Fruit fly (Drosophila melanogaster) whole organism, adult: Measurements from ENCODE around the gene Gpo3.
A peak's percentile ranks its signal among the peaks of the same experiment; 100 is the strongest.

ENCODE experiments used
- CG11617 ChIP-seq: fragments of 200-800 bp; sonication (Bioruptor generic); optimal IDR thresholded peaks from 2 replicates; lab custom pipeline; 2017; ENCODE audit warnings: mild to moderate bottlenecking, missing biosample characterization, missing genetic modification reagents, missing genetic modification characterization
- CG12768 ChIP-seq: fragments of 200-800 bp; sonication (Bioruptor generic); optimal IDR thresholded peaks from 2 replicates; lab custom pipeline; 2017; ENCODE audit warnings: missing biosample characterization, missing genetic modification characterization, mild to moderate bottlenecking, moderate library complexity, missing genetic modification reagents
- CG14711 ChIP-seq: fragments of 200-800 bp; sonication (Bioruptor generic); optimal IDR thresholded peaks from 2 replicates; lab custom pipeline; 2018; ENCODE audit warnings: missing biosample characterization, mild to moderate bottlenecking, missing genetic modification characterization, moderate library complexity
- CG1620 ChIP-seq: fragments of 200-800 bp; sonication (Bioruptor generic); optimal IDR thresholded peaks from 2 replicates; lab custom pipeline; 2016; ENCODE audit warnings: missing biosample characterization, missing genetic modification characterization
- CG33017 ChIP-seq: fragments of 200-800 bp; sonication (Bioruptor generic); optimal IDR thresholded peaks from 2 replicates; lab custom pipeline; 2018; ENCODE audit warnings: missing biosample characterization, mild to moderate bottlenecking, missing genetic modification characterization, moderate library complexity
- CG5204 ChIP-seq: fragments of 200-800 bp; sonication (Bioruptor generic); optimal IDR thresholded peaks from 2 replicates; lab custom pipeline; 2016; ENCODE audit warnings: missing biosample characterization, missing genetic modification characterization
- CG7045 ChIP-seq: fragments of 200-800 bp; sonication (Bioruptor generic); optimal IDR thresholded peaks from 2 replicates; lab custom pipeline; 2017; ENCODE audit warnings: missing biosample characterization, mild to moderate bottlenecking, missing genetic modification characterization
- CG7101 ChIP-seq: fragments of 200-800 bp; sonication (Bioruptor generic); optimal IDR thresholded peaks from 2 replicates; lab custom pipeline; 2018; ENCODE audit warnings: missing biosample characterization, mild to moderate bottlenecking, missing genetic modification characterization, moderate library complexity
- Clk ChIP-seq: fragments of 200-800 bp; sonication (Bioruptor generic); optimal IDR thresholded peaks from 2 replicates; lab custom pipeline; 2017; ENCODE audit warnings: missing biosample characterization, missing genetic modification characterization
- Crg-1 ChIP-seq: fragments of 200-800 bp; sonication (Bioruptor generic); optimal IDR thresholded peaks from 2 replicates; lab custom pipeline; 2016; ENCODE audit warnings: missing biosample characterization, missing genetic modification characterization
- Hr96 ChIP-seq: fragments of 200-800 bp; sonication (Bioruptor generic); optimal IDR thresholded peaks from 2 replicates; lab custom pipeline; 2016; ENCODE audit warnings: missing biosample characterization, missing genetic modification characterization
- Mnt ChIP-seq: fragments of 200-800 bp; sonication (Bioruptor generic); optimal IDR thresholded peaks from 2 replicates; lab custom pipeline; 2016; ENCODE audit warnings: missing biosample characterization, mild to moderate bottlenecking, missing genetic modification characterization
- bab1 ChIP-seq: fragments of 200-800 bp; sonication (Bioruptor generic); optimal IDR thresholded peaks from 3 replicates; lab custom pipeline; 2019; ENCODE audit warnings: missing biosample characterization, mild to moderate bottlenecking, missing genetic modification characterization, moderate library complexity
- cic ChIP-seq: fragments of 200-800 bp; sonication (Bioruptor generic); optimal IDR thresholded peaks from 2 replicates; lab custom pipeline; 2017; ENCODE audit warnings: missing biosample characterization, mild to moderate bottlenecking, missing genetic modification characterization, moderate library complexity
- cnc ChIP-seq, 2 experiments: fragments of >200 bp; optimal IDR thresholded peaks; 2 replicates each; lab custom pipeline; 2017
- kay ChIP-seq: fragments of 200-800 bp; sonication (Bioruptor generic); peaks from one replicate; lab custom pipeline; 2016; ENCODE audit warnings: missing biosample characterization, missing genetic modification characterization, borderline replicate concordance
- ovo ChIP-seq: fragments of 200-800 bp; sonication (Bioruptor generic); optimal IDR thresholded peaks from 2 replicates; lab custom pipeline; 2016; ENCODE audit warnings: missing biosample characterization, missing genetic modification characterization
- pad ChIP-seq: fragments of 200-800 bp; sonication (Bioruptor generic); optimal IDR thresholded peaks from 3 replicates; lab custom pipeline; 2017; ENCODE audit warnings: missing biosample characterization, missing genetic modification characterization, mild to moderate bottlenecking, moderate library complexity, missing genetic modification reagents
- tj ChIP-seq: fragments of 200-800 bp; sonication (Bioruptor generic); optimal IDR thresholded peaks from 3 replicates; lab custom pipeline; 2017; ENCODE audit warnings: missing biosample characterization, mild to moderate bottlenecking, missing genetic modification characterization, moderate library complexity
- toe ChIP-seq: fragments of 200-800 bp; sonication (Bioruptor generic); optimal IDR thresholded peaks from 2 replicates; lab custom pipeline; 2016; ENCODE audit warnings: missing biosample characterization, missing genetic modification characterization

Gene Gpo3

DNA sequence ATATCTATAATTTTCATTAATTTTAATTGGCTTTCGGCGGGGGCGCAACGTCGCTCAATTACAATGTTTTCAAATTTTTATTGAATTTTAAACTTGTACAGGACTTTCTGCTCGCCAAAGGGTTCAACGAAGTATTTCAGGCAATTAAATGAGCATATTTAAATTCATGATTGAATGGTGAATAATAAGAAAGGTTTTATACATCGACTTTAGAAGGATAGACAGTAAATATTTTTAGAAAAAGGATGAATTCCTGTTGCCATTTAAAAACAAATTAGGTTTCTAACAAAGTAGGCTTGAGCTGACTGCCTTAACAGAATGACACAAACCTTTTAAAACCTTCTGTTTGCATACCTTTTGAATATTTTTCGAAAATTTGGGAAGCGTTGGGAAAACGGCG is at the start of gene Gpo3:
Gpo3 (plus strand) TSS at position 301 of the 400 bp plus-strand sequence.
- TF ChIP-seq toe (GFP tag; lab: Kevin White, UChicago) (no peak), Mnt (no peak), cnc (optimal IDR thresholded peaks at IDR 0.05; lab: Kevin White, UChicago) (no peak), CG1620 (GFP tag; lab: Kevin White, UChicago) (no peak), CG7101 (tag; lab: Kevin White, UChicago) (no peak), kay (GFP tag; lab: Kevin White, UChicago) (no peak), CG14711 (tag; lab: Kevin White, UChicago) (no peak), pad (GFP tag; lab: Kevin White, UChicago) (no peak)

- TF ChIP-seq Hr96 (GFP tag; lab: Kevin White, UChicago): peak; percentile 4
- TF ChIP-seq bab1 (GFP tag; lab: Kevin White, UChicago): peak; percentile 30
- TF ChIP-seq ovo: no peak
These were observed 42.8 kb upstream of the Gpo3 start, which contains the start of gene CG18507 for dm6 chr2L:13665025-13665881. CG18507 (plus strand) TSS chr2L:13665525.

DNA sequence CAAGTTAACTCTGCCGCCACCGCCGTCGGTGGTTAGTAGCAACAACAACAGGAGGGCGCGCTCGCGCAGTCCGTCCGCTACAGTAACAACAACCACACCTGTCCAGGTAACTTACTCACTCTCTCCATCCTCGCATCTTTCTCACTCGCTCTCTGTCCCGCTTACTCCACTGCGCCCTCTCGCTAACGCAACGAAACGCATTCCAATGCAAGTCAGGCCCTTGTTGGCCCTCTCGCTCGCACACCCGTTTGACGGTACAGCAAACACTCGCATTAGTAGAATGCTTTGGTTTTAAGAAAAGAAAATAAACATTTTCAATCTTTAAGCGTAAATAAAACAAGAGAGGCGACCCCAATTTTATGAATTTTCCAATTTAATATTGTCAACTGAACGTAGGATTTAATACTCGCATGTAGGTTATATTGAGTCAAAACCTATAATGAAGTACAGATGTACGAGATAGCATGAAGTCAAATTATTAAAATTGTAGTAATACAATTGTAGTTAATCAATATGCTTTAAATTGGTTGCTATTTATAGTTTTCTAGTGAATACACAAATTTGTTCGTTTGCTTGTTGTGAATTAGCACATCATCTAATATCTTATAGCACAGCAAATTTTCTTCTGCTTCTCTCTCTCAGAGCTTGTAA is 41.9 kb upstream of the Gpo3 start:
- TF ChIP-seq tj (GFP tag; lab: Kevin White, UChicago): no peak
- no peak for TF ChIP-seq Hr96 (GFP tag; lab: Kevin White, UChicago)
- TF ChIP-seq toe (GFP tag; lab: Kevin White, UChicago): no peak
- TF ChIP-seq CG7101 (tag; lab: Kevin White, UChicago): no peak
- peak; percentile 20 for TF ChIP-seq CG33017
- TF ChIP-seq CG12768 (GFP tag; lab: Kevin White, UChicago): no peak
- no peak for TF ChIP-seq bab1 (GFP tag; lab: Kevin White, UChicago)

dm6 chr2L:13699057-13699456 is 9.0 kb upstream of the Gpo3 start:
- TF ChIP-seq CG11617 (GFP tag; lab: Kevin White, UChicago): no peak
- no peak for TF ChIP-seq bab1 (GFP tag; lab: Kevin White, UChicago)
- no peak for TF ChIP-seq cnc (optimal IDR thresholded peaks at IDR 0.05; lab: Kevin White, UChicago)
- TF ChIP-seq toe (GFP tag; lab: Kevin White, UChicago): no peak
- TF ChIP-seq CG5204: no peak
- no peak for TF ChIP-seq ovo

DNA sequence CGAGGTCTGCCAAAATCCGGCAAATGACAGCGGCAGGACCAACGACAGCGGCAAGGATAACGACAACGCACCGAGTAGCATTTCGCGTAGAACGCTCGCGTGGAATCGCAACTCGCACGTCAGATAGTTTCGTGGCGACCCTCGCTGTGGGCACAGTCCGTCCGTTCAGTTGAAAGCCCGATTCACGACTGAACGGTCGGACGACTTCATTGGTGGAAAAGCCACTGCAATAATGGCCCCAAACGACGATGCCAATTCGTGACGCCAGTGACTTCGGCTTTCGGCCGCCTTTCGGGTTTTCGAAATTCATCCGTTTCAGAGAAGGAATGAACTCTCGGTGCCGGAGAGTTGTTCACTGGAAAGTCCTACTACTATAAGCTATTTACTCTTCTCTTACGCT is 9.1 kb downstream of the Gpo3 start, which contains the start of gene DIP-kappa:
DIP-kappa (minus strand) TSS at position 200 of the 400 bp plus-strand sequence.
- no peak for TF ChIP-seq cnc (optimal IDR thresholded peaks at IDR 0.05; lab: Kevin White, UChicago)
- no peak for TF ChIP-seq CG33017
- TF ChIP-seq toe (GFP tag; lab: Kevin White, UChicago): no peak
- no peak for TF ChIP-seq kay (GFP tag; lab: Kevin White, UChicago)
- TF ChIP-seq CG12768 (GFP tag; lab: Kevin White, UChicago): no peak
- no peak for TF ChIP-seq CG7045 (GFP tag; lab: Kevin White, UChicago)
- TF ChIP-seq cic (GFP tag; lab: Kevin White, UChicago): no peak
- TF ChIP-seq CG11617 (GFP tag; lab: Kevin White, UChicago): no peak
- no peak for TF ChIP-seq pad (GFP tag; lab: Kevin White, UChicago)
- no peak for TF ChIP-seq CG5204
- TF ChIP-seq Mnt: no peak
- no peak for TF ChIP-seq tj (GFP tag; lab: Kevin White, UChicago)
- TF ChIP-seq CG14711 (tag; lab: Kevin White, UChicago): no peak
- no peak for TF ChIP-seq bab1 (GFP tag; lab: Kevin White, UChicago)

- TF ChIP-seq Clk (GFP tag; lab: Kevin White, UChicago) (no peak), CG12768 (GFP tag; lab: Kevin White, UChicago) (no peak), toe (GFP tag; lab: Kevin White, UChicago) (no peak), CG7101 (tag; lab: Kevin White, UChicago) (no peak)
These were observed 15.5 kb downstream of the Gpo3 start, which contains the start of gene CG9014 for dm6 chr2L:13723542-13723941. CG9014 (minus strand) TSS chr2L:13723642.

- TF ChIP-seq cic (GFP tag; lab: Kevin White, UChicago): no peak
- TF ChIP-seq CG5204: no peak
- no peak for TF ChIP-seq Crg-1
- no peak for TF ChIP-seq Mnt
- no peak for TF ChIP-seq toe (GFP tag; lab: Kevin White, UChicago)
- TF ChIP-seq Clk (GFP tag; lab: Kevin White, UChicago): no peak
- TF ChIP-seq ovo: no peak
- TF ChIP-seq bab1 (GFP tag; lab: Kevin White, UChicago): no peak
These were observed 24.3 kb downstream of the Gpo3 start for dm6 chr2L:13732287-13732686.
